Worm (Caenorhabditis elegans) whole organism, late embryonic: Measurements from ENCODE around the gene txt-19.

Experiments used
- K02D7.2 ChIP-seq: sonication (generic microtip); optimal IDR thresholded peaks from 2 replicates; lab custom pipeline; 2017; ENCODE audit warnings: mild to moderate bottlenecking, missing genetic modification characterization, missing compliant biosample characterization
- ama-1 ChIP-seq: fragments of 150-350 bp; optimal IDR thresholded peaks from 2 replicates; lab custom pipeline; 2014
- elt-2 ChIP-seq: sonication (generic microtip); optimal IDR thresholded peaks from 2 replicates; lab custom pipeline; 2016; ENCODE audit warnings: missing genetic modification reagents, missing genetic modification characterization, missing compliant biosample characterization
- fkh-10 ChIP-seq: fragments of 150-350 bp; optimal IDR thresholded peaks from 2 replicates; lab custom pipeline; 2014; ENCODE audit warnings: missing biosample characterization, missing genetic modification reagents, missing genetic modification characterization
- fkh-6 ChIP-seq: sonication (generic microtip); optimal IDR thresholded peaks from 2 replicates; lab custom pipeline; 2016; ENCODE audit warnings: missing genetic modification characterization, missing compliant biosample characterization
- gmeb-2 ChIP-seq: sonication (generic microtip); optimal IDR thresholded peaks from 2 replicates; lab custom pipeline; 2016; ENCODE audit warnings: missing genetic modification characterization, inconsistent platforms, missing compliant biosample characterization
- hlh-30 ChIP-seq: sonication (generic microtip); optimal IDR thresholded peaks from 2 replicates; lab custom pipeline; 2017; ENCODE audit warnings: antibody characterized with exemption, missing genetic modification characterization, missing compliant biosample characterization; ENCODE audit not compliant: insufficient read depth
- lin-11 ChIP-seq: fragments of 200-800 bp; sonication (Bioruptor generic); optimal IDR thresholded peaks from 2 replicates; lab custom pipeline; 2018; ENCODE audit warnings: mild to moderate bottlenecking, missing genetic modification characterization, missing compliant biosample characterization
- nhr-11 ChIP-seq: fragments of 150-350 bp; optimal IDR thresholded peaks from 2 replicates; lab custom pipeline; 2014; ENCODE audit warnings: missing biosample characterization, missing genetic modification characterization
- syd-9 ChIP-seq: sonication (generic microtip); optimal IDR thresholded peaks from 2 replicates; lab custom pipeline; 2016; ENCODE audit warnings: mild to moderate bottlenecking, missing genetic modification characterization, moderate library complexity, missing compliant biosample characterization
- ttx-3 ChIP-seq: sonication (generic microtip); optimal IDR thresholded peaks from 2 replicates; lab custom pipeline; 2016; ENCODE audit warnings: missing genetic modification reagents, missing genetic modification characterization, missing compliant biosample characterization
- unc-42 ChIP-seq: sonication (generic microtip); optimal IDR thresholded peaks from 2 replicates; lab custom pipeline; 2016; ENCODE audit warnings: missing genotype, missing genetic modification characterization, missing compliant biosample characterization

- TF ChIP-seq hlh-30 (tag; lab: Kevin White, UChicago), result no peak
- TF ChIP-seq nhr-11 (tag; lab: Kevin White, UChicago), result no peak
- TF ChIP-seq fkh-6 (tag; lab: Kevin White, UChicago), result no peak
- no peak for TF ChIP-seq gmeb-2 (tag; lab: Kevin White, UChicago)
- no peak for TF ChIP-seq unc-42 (tag; lab: Kevin White, UChicago)
- no peak for TF ChIP-seq ttx-3 (tag; lab: Kevin White, UChicago)
- TF ChIP-seq K02D7.2 (tag; lab: Kevin White, UChicago), result no peak
- no peak for TF ChIP-seq ama-1 (lab: Kevin White, UChicago)
- no peak for TF ChIP-seq lin-11
- no peak for TF ChIP-seq elt-2 (tag; lab: Kevin White, UChicago)
- no peak for TF ChIP-seq fkh-10
- TF ChIP-seq syd-9 (tag; lab: Kevin White, UChicago), result no peak
Observed at ce11 chrIV:12883190-12883589, 37.5 kb downstream of the txt-19 start, which contains the start of gene ZK896.4.
